Worm (Caenorhabditis elegans): ENCODE results near the gene somi-1.

DNA sequence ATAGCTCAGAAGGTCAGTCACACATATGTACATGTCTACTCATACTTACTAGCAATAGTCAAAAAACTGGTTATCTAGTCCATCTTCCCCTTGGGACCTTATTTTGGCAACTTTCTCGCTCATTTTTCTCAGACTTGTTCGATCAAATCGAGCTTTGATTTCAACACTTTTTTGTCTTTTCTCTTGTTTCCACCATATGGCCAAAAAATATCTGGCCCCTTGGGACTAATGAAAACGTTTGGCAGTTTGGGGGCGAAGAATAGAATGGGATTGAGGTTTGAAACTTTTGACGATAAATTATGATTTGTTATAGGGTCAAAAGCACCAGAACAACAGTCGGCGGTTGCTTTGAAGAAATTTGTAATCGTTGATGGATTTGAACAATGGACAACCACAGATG, 38.8 kb downstream of the somi-1 start:
- no peak for TF ChIP-seq dao-5 (tag; optimal IDR thresholded peaks at IDR 0.05)
- no peak for TF ChIP-seq him-1 (tag; optimal IDR thresholded peaks at IDR 0.05)
- no peak for TF ChIP-seq W03F9.2 (tag; optimal IDR thresholded peaks at IDR 0.05)
